Worm (Caenorhabditis elegans): Measurements from ENCODE around the gene mai-2.

DNA sequence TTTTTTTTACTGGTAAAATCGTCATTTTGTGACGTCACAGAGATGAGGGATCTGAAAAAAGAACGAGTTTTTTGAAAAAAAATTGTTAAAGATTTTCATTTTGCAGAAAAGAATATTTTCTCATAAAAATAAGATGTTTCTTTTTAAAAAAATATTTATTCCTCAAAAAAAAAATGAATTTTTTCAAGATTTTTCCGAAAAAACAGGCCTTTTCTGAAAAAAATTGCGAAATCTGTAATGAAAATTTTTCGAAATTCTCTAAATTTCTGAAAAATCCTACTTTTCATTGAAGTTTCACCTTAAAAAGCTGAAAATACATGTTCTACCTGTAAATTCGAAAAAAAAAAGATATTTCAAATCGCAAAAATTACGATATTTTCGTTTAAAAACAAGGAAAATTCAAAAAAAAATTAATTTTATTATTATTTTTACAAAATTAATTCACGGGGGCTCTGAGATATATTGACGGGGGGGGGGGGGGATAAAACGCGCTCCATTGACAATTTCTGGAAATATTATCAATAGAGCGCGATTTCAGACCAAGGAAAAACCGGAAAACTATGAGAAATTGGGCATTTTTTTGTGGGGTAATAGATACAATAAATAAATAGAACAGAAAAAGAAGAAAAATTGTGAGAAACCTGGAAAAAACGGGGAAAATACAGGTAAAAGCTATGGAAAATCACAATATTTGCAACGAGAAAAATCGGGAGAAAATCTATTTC lies 7.5 kb upstream of the mai-2 start, which contains the start of gene otub-4:
- TF ChIP-seq nhr-12 (tag; optimal IDR thresholded peaks at IDR 0.05) (no peak), pha-4 (tag; optimal IDR thresholded peaks at IDR 0.05) (no peak), mdl-1 (tag; optimal IDR thresholded peaks at IDR 0.05) (no peak), ceh-16 (tag; optimal IDR thresholded peaks at IDR 0.05) (no peak), zag-1 (tag; optimal IDR thresholded peaks at IDR 0.05) (no peak), unc-62 (GFP tag; optimal IDR thresholded peaks at IDR 0.05) (no peak)

All from whole organism, L3 larva.